Fruit fly (Drosophila melanogaster) whole organism: Measurements from ENCODE around the gene CG13004.

Experiments used
- CG8478 ChIP-seq: fragments of >200 bp; optimal IDR thresholded peaks from 2 replicates; lab custom pipeline; 2018; ENCODE audit warnings: inconsistent platforms
- psq ChIP-seq: fragments of >200 bp; optimal IDR thresholded peaks from 2 replicates; lab custom pipeline; 2017
- usp ChIP-seq: fragments of >200 bp; optimal IDR thresholded peaks from 2 replicates; lab custom pipeline; 2017; ENCODE audit warnings: missing biosample characterization, missing genetic modification characterization, mixed read lengths

DNA sequence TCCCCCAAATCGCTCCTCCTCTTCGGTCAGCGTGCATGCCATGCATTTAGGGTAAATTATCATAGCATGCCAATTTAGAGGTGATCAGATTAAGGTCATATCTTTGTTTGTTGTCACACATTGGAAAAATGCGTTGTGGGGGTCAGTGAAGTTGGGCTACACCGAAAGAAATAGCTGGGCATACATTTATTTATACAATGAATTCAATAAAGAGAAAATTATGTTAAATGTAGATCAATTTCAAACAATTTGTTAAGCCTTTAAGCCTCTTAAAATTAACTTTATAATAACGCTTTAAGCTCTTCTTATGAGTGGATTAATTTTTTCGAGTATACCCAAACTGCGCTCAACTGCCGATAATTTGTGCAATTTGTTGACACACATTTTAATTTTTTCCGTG, 21.0 kb downstream of the CG13004 start:
- TF ChIP-seq usp (GFP tag; lab: Kevin White, UChicago) (no peak), psq (lab: Kevin White, UChicago) (no peak), CG8478 (lab: Kevin White, UChicago) (no peak)
